Worm (Caenorhabditis elegans): ENCODE measurements around the gene glt-6.

glt-6 gene

DNA sequence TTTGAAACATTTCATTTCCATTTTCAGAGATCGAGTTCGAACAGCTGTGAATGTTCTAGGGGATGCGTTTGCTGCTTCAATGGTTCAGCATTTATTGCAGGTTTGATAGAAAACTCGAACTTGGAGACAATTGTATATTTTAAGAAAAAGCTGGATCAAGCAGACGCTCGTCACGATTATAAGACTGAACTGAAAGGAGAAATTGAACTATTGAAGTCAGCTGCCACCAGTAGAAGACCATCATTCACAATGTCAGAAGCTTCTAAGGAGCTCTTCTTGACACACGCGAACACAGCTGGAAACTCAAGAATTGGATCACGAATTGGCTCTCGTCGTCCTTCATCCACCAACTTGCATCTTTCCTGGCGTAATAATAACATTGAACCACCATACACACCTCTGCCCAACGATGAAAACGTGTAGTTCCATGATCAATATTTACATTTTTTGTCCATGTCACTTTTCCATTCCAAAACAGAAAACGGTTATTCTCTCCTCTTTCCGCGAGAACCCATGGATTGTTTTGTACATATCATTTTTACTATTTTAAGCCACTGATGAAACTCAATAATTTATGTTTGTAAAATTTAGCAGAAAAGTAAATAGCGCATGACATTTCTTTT is 2.6 kb downstream of the glt-6 start:
- TF ChIP-seq egl-27 (tag; optimal IDR thresholded peaks at IDR 0.05), result no peak
- TF ChIP-seq lin-39 (tag; optimal IDR thresholded peaks at IDR 0.05), result peak; percentile 25
- peak; percentile 38 for TF ChIP-seq elt-2 (tag; optimal IDR thresholded peaks at IDR 0.05)
- peak; percentile 54 for TF ChIP-seq nhr-43 (tag; optimal IDR thresholded peaks at IDR 0.05; ENCODE audit: poor library complexity, severe bottlenecking)
- peak; percentile 44 for TF ChIP-seq aly-2 (tag; optimal IDR thresholded peaks at IDR 0.05)
- TF ChIP-seq nhr-67 (tag; optimal IDR thresholded peaks at IDR 0.05), result no peak
- TF ChIP-seq pha-4 (tag; optimal IDR thresholded peaks at IDR 0.05), result peak; percentile 65
- no peak for TF ChIP-seq nhr-77 (tag; optimal IDR thresholded peaks at IDR 0.05)
- peak; percentile 95 for TF ChIP-seq ama-1 (optimal IDR thresholded peaks at IDR 0.05)
- no peak for TF ChIP-seq ZK546.5 (tag; optimal IDR thresholded peaks at IDR 0.05)
- TF ChIP-seq pqm-1 (tag; optimal IDR thresholded peaks at IDR 0.05), result peak; percentile 4
- TF ChIP-seq R02D3.7 (tag; optimal IDR thresholded peaks at IDR 0.05), result peak; percentile 30
- no peak for TF ChIP-seq egl-5 (tag; optimal IDR thresholded peaks at IDR 0.05)
- TF ChIP-seq lsy-12 (tag; optimal IDR thresholded peaks at IDR 0.05), result peak; percentile 48

DNA sequence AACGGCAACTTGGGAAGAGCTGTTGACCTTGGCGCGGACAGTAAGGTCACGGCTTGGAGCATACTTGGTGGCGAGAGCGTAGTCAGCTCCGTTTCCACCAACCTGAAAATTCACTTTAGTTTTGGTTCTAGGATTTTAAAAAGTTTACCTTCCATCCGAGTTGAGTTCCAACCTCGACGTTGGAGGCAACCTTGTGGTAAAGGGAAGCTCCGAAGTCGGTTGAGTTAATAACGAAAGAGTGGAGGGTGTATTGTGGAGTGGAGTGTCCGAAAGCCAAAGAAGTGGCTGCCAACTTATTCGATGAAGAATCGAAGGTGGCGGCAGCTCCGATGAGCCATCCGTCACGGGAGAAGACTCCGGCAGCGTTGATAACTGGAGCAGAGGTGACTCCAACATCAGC is 3.3 kb downstream of the glt-6 start:
- TF ChIP-seq egl-27 (tag; optimal IDR thresholded peaks at IDR 0.05) (no peak), unc-62 (GFP tag; optimal IDR thresholded peaks at IDR 0.05) (no peak), pqm-1 (tag; optimal IDR thresholded peaks at IDR 0.05) (no peak), eor-1 (tag; optimal IDR thresholded peaks at IDR 0.05) (no peak), jun-1 (tag; optimal IDR thresholded peaks at IDR 0.05) (no peak), R02D3.7 (tag; optimal IDR thresholded peaks at IDR 0.05) (no peak), nhr-77 (tag; optimal IDR thresholded peaks at IDR 0.05) (no peak), elt-3 (tag; optimal IDR thresholded peaks at IDR 0.05) (no peak), aly-2 (tag; optimal IDR thresholded peaks at IDR 0.05) (no peak), elt-2 (tag; optimal IDR thresholded peaks at IDR 0.05) (no peak), fkh-2 (tag; optimal IDR thresholded peaks at IDR 0.05) (no peak), nhr-76 (tag; optimal IDR thresholded peaks at IDR 0.05) (no peak), egl-5 (tag; optimal IDR thresholded peaks at IDR 0.05) (no peak), nhr-43 (tag; optimal IDR thresholded peaks at IDR 0.05; ENCODE audit: poor library complexity, severe bottlenecking) (no peak), nhr-25 (tag; optimal IDR thresholded peaks at IDR 0.05) (no peak)

DNA sequence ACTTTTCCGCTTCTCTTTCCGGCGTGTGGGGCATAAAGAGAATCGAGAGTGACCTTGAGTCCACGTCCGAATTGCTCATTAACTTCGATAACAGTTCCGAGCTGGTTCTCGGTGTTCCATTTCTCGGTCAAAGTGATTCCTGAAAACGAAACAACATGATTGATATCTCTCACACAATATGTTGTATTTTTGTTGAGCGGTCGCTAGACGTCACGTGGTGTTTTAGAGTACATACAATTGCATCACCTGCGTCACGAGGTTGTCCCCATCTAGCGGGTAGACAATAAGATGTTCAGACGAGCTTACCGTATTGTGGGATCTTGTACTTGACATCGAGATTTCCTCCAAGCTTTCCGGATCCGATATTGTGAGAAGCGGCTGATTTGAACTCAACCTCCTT is 3.9 kb downstream of the glt-6 start:
- TF ChIP-seq lin-39 (tag; optimal IDR thresholded peaks at IDR 0.05) (no peak), eor-1 (tag; optimal IDR thresholded peaks at IDR 0.05) (no peak), ceh-82 (tag; optimal IDR thresholded peaks at IDR 0.05) (no peak), mdl-1 (tag; optimal IDR thresholded peaks at IDR 0.05) (no peak), mml-1 (tag; optimal IDR thresholded peaks at IDR 0.05) (no peak), egl-5 (tag; optimal IDR thresholded peaks at IDR 0.05) (no peak), egl-27 (tag; optimal IDR thresholded peaks at IDR 0.05) (no peak), ceh-16 (tag; optimal IDR thresholded peaks at IDR 0.05) (no peak), elt-1 (tag; optimal IDR thresholded peaks at IDR 0.05) (no peak), nhr-77 (tag; optimal IDR thresholded peaks at IDR 0.05) (no peak), R02D3.7 (tag; optimal IDR thresholded peaks at IDR 0.05) (no peak), zag-1 (tag; optimal IDR thresholded peaks at IDR 0.05) (no peak), ztf-4 (tag; optimal IDR thresholded peaks at IDR 0.05) (no peak), pha-4 (tag; optimal IDR thresholded peaks at IDR 0.05) (peak; percentile 66), elt-2 (tag; optimal IDR thresholded peaks at IDR 0.05) (peak; percentile 37), nhr-76 (tag; optimal IDR thresholded peaks at IDR 0.05) (no peak), nhr-237 (tag; optimal IDR thresholded peaks at IDR 0.05) (no peak), nhr-25 (tag; optimal IDR thresholded peaks at IDR 0.05) (peak; percentile 33), ceh-9 (tag; optimal IDR thresholded peaks at IDR 0.05) (no peak), fos-1 (tag; optimal IDR thresholded peaks at IDR 0.05) (no peak), unc-39 (tag; optimal IDR thresholded peaks at IDR 0.05) (no peak), sea-2 (GFP tag; optimal IDR thresholded peaks at IDR 0.05) (no peak), pqm-1 (tag; optimal IDR thresholded peaks at IDR 0.05) (no peak), daf-12 (tag; optimal IDR thresholded peaks at IDR 0.05) (no peak), nhr-12 (tag; optimal IDR thresholded peaks at IDR 0.05) (no peak), nhr-28 (tag; optimal IDR thresholded peaks at IDR 0.05) (no peak), ceh-28 (tag; optimal IDR thresholded peaks at IDR 0.05) (no peak), lin-15B (tag; optimal IDR thresholded peaks at IDR 0.05) (peak; percentile 23), tbx-2 (tag; optimal IDR thresholded peaks at IDR 0.05) (no peak), elt-3 (tag; optimal IDR thresholded peaks at IDR 0.05) (no peak), fkh-2 (tag; optimal IDR thresholded peaks at IDR 0.05) (no peak), ama-1 (optimal IDR thresholded peaks at IDR 0.05) (peak; percentile 83), nhr-43 (tag; optimal IDR thresholded peaks at IDR 0.05; ENCODE audit: poor library complexity, severe bottlenecking) (peak; percentile 52), nhr-67 (tag; optimal IDR thresholded peaks at IDR 0.05) (no peak), snpc-4 (tag; optimal IDR thresholded peaks at IDR 0.05) (no peak), ZK546.5 (tag; optimal IDR thresholded peaks at IDR 0.05) (no peak), lsy-12 (tag; optimal IDR thresholded peaks at IDR 0.05) (no peak), nhr-23 (tag; optimal IDR thresholded peaks at IDR 0.05) (peak; percentile 29), fkh-10 (GFP tag; optimal IDR thresholded peaks at IDR 0.05) (no peak), hmg-11 (tag; optimal IDR thresholded peaks at IDR 0.05) (no peak), nfya-1 (tag; optimal IDR thresholded peaks at IDR 0.05; ENCODE audit: insufficient read depth) (no peak), skn-1 (tag; optimal IDR thresholded peaks at IDR 0.05) (no peak), ztf-11 (tag; optimal IDR thresholded peaks at IDR 0.05) (no peak), aly-2 (tag; optimal IDR thresholded peaks at IDR 0.05) (no peak)

Data from whole organism, L3 larva.